Worm (Caenorhabditis elegans): Measurements from ENCODE around the gene fbxa-12.

Gene fbxa-12

DNA sequence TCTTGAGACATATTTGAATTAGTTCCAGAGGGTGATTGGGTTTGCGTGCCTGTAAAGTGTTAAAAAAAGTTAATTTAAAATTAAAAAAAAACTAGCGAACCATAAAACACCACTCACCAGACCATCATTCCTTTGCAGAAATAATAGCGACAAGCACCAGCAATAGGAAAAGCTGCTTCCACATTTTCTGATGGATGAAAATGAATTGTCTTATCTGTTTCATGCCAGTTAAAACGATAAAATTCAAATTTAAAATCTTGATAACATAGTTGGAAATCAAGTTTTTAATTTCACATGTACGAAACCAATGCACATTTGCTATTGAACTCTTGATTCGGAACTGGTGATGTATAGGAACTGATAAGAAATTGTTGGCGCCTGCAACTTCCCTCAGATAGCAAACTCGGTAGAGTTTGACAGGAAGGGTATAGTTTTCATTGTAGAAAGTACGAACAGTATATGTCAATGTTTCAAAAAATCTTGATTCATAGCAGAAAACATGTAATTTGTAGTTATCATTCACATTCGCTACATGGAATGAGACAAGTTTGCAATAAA lies 20.2 kb downstream of the fbxa-12 start, which contains the start of gene C39B5.10:
TSS of gene C39B5.10 (minus strand) at position 51 of the 558 bp plus-strand sequence.
- TF ChIP-seq B0310.2 (tag; optimal IDR thresholded peaks at IDR 0.05) (no peak), scrt-1 (GFP tag; IDR thresholded peaks at IDR 0.05) (no peak), flt-1 (GFP tag; IDR thresholded peaks at IDR 0.05) (no peak), sea-1 (GFP tag; conservative IDR thresholded peaks at IDR 0.05) (no peak), ets-7 (tag; optimal IDR thresholded peaks at IDR 0.05) (no peak), hmg-4 (GFP tag; optimal IDR thresholded peaks at IDR 0.05) (no peak), tbx-11 (GFP tag; IDR thresholded peaks at IDR 0.05) (no peak), F13C5.2 (tag; optimal IDR thresholded peaks at IDR 0.05) (no peak), pes-1 (GFP tag; IDR thresholded peaks at IDR 0.05) (no peak), ceh-13 (GFP tag; optimal IDR thresholded peaks at IDR 0.05) (no peak), hnd-1 (tag; optimal IDR thresholded peaks at IDR 0.05) (no peak), tra-4 (tag; optimal IDR thresholded peaks at IDR 0.05) (no peak)

DNA sequence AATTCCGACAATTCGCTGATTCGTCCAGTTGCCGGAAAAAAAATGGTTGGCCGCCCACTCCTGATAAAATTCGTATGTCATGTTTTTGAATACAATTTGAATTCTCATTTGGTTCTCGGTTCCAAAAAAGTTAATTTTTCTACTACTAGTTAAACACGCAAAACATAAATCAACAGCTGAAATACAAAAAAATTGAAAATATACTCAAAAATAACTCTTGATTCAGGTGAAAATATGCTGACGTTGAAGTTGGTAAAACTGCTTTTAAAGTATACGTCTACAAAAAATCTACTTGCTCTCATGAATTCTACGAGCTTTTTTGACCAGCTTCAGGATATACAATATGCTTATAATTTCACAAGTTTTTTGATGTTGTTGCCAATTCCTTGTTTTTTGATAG lies 21.0 kb downstream of the fbxa-12 start, which contains the start of gene srz-56:
TSS of gene srz-56 (plus strand) at position 301 of the 400 bp plus-strand sequence.
- TF ChIP-seq ceh-13 (GFP tag; optimal IDR thresholded peaks at IDR 0.05) (no peak), ets-7 (tag; optimal IDR thresholded peaks at IDR 0.05) (no peak), ama-1 (optimal IDR thresholded peaks at IDR 0.05) (no peak), scrt-1 (GFP tag; IDR thresholded peaks at IDR 0.05) (no peak), sea-1 (GFP tag; conservative IDR thresholded peaks at IDR 0.05) (no peak), tbx-37 (GFP tag; conservative IDR thresholded peaks at IDR 0.05) (no peak), B0310.2 (tag; optimal IDR thresholded peaks at IDR 0.05) (no peak), aly-1 (tag; optimal IDR thresholded peaks at IDR 0.05) (no peak), F13C5.2 (tag; optimal IDR thresholded peaks at IDR 0.05) (no peak), flt-1 (GFP tag; IDR thresholded peaks at IDR 0.05) (no peak)

DNA sequence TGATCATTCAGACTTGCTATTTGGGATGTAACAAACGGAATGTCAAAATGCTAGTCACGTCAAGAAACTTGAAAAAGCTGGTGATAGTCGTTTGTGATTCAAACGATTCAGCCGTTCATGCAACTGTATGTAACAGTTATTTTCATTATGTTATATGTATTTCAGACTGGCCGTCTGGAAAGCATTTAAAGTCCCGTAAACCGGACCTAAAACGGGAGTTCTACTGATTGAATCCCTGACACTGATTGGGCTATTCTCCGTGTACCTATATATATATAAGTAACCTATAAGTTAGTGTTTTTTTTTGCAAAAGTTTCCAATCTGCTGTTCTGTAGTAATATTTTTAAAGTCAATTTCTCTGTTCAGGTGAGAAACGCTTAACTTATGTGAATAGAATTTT lies 24.1 kb downstream of the fbxa-12 start:
- TF ChIP-seq tbx-11 (GFP tag; IDR thresholded peaks at IDR 0.05): no peak
- no peak for TF ChIP-seq B0310.2 (tag; optimal IDR thresholded peaks at IDR 0.05)
- no peak for TF ChIP-seq ceh-13 (GFP tag; optimal IDR thresholded peaks at IDR 0.05)
- TF ChIP-seq hmbx-1 (tag; optimal IDR thresholded peaks at IDR 0.05): no peak
- TF ChIP-seq F13C5.2 (tag; optimal IDR thresholded peaks at IDR 0.05): no peak
- TF ChIP-seq tbx-37 (GFP tag; conservative IDR thresholded peaks at IDR 0.05): no peak
- TF ChIP-seq ama-1 (optimal IDR thresholded peaks at IDR 0.05): no peak
- TF ChIP-seq aly-1 (tag; optimal IDR thresholded peaks at IDR 0.05): no peak
- no peak for TF ChIP-seq sea-1 (GFP tag; conservative IDR thresholded peaks at IDR 0.05)
- TF ChIP-seq ets-7 (tag; optimal IDR thresholded peaks at IDR 0.05): no peak
- no peak for TF ChIP-seq tra-4 (tag; optimal IDR thresholded peaks at IDR 0.05)
- no peak for TF ChIP-seq hnd-1 (tag; optimal IDR thresholded peaks at IDR 0.05)
- no peak for TF ChIP-seq hmg-4 (GFP tag; optimal IDR thresholded peaks at IDR 0.05)
- no peak for TF ChIP-seq pes-1 (GFP tag; IDR thresholded peaks at IDR 0.05)
- TF ChIP-seq scrt-1 (GFP tag; IDR thresholded peaks at IDR 0.05): no peak
- no peak for TF ChIP-seq flt-1 (GFP tag; IDR thresholded peaks at IDR 0.05)
- TF ChIP-seq ceh-36 (tag; optimal IDR thresholded peaks at IDR 0.05): no peak

DNA sequence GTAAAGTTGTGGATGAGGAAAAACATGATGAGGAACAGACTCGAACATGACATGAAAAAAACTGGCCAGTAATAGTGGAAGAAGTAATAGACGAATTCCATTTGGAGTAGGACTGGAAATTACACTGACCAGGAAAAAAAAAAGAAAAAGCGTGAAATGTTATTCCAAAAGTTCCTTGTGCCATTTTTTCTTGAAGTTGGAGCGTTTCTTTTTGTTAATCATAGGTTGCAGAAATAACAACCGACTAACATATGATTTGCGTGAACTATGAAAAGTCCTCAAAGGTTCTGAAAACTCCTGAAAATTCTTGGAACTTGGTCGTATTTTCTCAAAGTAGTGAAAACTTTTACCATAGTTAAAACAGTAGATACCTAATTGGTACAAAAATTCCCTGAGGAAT lies 26.2 kb downstream of the fbxa-12 start, which contains the start of gene srd-67:
TSS of gene srd-67 (minus strand) at position 101 of the 400 bp plus-strand sequence.
- TF ChIP-seq pes-1 (GFP tag; IDR thresholded peaks at IDR 0.05): no peak
- TF ChIP-seq hmg-4 (GFP tag; optimal IDR thresholded peaks at IDR 0.05): no peak
- TF ChIP-seq aly-1 (tag; optimal IDR thresholded peaks at IDR 0.05): no peak
- TF ChIP-seq scrt-1 (GFP tag; IDR thresholded peaks at IDR 0.05): no peak
- TF ChIP-seq ama-1 (optimal IDR thresholded peaks at IDR 0.05): no peak
- no peak for TF ChIP-seq ceh-36 (tag; optimal IDR thresholded peaks at IDR 0.05)
- no peak for TF ChIP-seq tra-4 (tag; optimal IDR thresholded peaks at IDR 0.05)
- TF ChIP-seq tbx-11 (GFP tag; IDR thresholded peaks at IDR 0.05): no peak
- TF ChIP-seq tbx-37 (GFP tag; conservative IDR thresholded peaks at IDR 0.05): no peak
- no peak for TF ChIP-seq B0310.2 (tag; optimal IDR thresholded peaks at IDR 0.05)
- no peak for TF ChIP-seq flt-1 (GFP tag; IDR thresholded peaks at IDR 0.05)
- TF ChIP-seq sea-1 (GFP tag; conservative IDR thresholded peaks at IDR 0.05): no peak

DNA sequence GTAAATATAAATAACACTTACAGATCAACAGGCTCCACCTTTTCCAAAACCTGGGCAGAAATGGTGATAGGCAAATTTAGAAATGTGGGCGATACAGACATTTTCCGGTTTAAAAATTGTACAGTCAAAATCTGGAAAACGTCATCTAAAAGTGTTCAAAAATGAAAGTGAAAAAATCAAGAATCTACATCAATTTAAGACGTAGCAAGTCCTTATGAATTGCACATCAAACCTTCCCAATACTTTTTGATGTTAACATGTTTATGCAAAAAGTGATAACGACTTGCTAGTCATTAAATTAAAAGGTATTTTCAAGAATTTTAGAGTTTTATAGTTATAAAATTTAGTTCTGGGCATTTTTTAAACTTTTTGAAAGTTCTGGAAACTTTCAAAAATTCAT lies 31.8 kb downstream of the fbxa-12 start, which contains the start of gene fbxa-7:
TSS of gene fbxa-7 (minus strand) at position 101 of the 400 bp plus-strand sequence.
- TF ChIP-seq ets-7 (tag; optimal IDR thresholded peaks at IDR 0.05): no peak
- no peak for TF ChIP-seq flt-1 (GFP tag; IDR thresholded peaks at IDR 0.05)
- TF ChIP-seq B0310.2 (tag; optimal IDR thresholded peaks at IDR 0.05): no peak
- TF ChIP-seq hnd-1 (tag; optimal IDR thresholded peaks at IDR 0.05): no peak
- no peak for TF ChIP-seq pes-1 (GFP tag; IDR thresholded peaks at IDR 0.05)
- no peak for TF ChIP-seq sea-1 (GFP tag; conservative IDR thresholded peaks at IDR 0.05)
- no peak for TF ChIP-seq ceh-13 (GFP tag; optimal IDR thresholded peaks at IDR 0.05)
- no peak for TF ChIP-seq hmg-4 (GFP tag; optimal IDR thresholded peaks at IDR 0.05)
- no peak for TF ChIP-seq tbx-11 (GFP tag; IDR thresholded peaks at IDR 0.05)
- TF ChIP-seq F13C5.2 (tag; optimal IDR thresholded peaks at IDR 0.05): no peak
- no peak for TF ChIP-seq hmbx-1 (tag; optimal IDR thresholded peaks at IDR 0.05)

DNA sequence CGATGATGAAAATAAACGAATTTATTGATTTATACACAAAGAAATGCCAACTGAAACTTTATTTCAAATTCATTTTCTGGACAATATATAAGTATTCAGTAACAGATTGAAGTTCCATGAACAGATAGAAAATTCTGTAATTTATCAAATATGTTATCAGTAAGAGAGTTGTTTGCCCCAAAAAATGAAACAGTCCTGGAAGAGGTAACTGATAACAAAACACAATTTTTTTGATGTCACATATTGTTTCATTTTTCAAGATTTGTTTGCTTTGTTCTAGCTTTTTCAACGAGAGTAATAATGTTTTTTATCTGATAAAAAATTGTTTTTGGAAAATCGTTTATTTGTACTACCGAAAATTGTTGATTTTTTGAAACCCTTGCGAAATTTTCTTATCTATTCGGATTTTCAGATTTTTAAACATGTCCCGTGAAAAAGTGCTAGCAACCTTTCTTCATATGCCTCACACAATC lies 33.6 kb downstream of the fbxa-12 start, which contains the start of gene fbxa-73:
TSS of gene fbxa-73 (plus strand) at position 423 of the 473 bp plus-strand sequence.
- TF ChIP-seq pes-1 (GFP tag; IDR thresholded peaks at IDR 0.05): no peak
- no peak for TF ChIP-seq scrt-1 (GFP tag; IDR thresholded peaks at IDR 0.05)
- no peak for TF ChIP-seq aly-1 (tag; optimal IDR thresholded peaks at IDR 0.05)
- TF ChIP-seq hmg-4 (GFP tag; optimal IDR thresholded peaks at IDR 0.05): no peak
- TF ChIP-seq hnd-1 (tag; optimal IDR thresholded peaks at IDR 0.05): no peak
- no peak for TF ChIP-seq ama-1 (optimal IDR thresholded peaks at IDR 0.05)
- no peak for TF ChIP-seq F13C5.2 (tag; optimal IDR thresholded peaks at IDR 0.05)
- no peak for TF ChIP-seq ets-7 (tag; optimal IDR thresholded peaks at IDR 0.05)
- TF ChIP-seq ceh-36 (tag; optimal IDR thresholded peaks at IDR 0.05): no peak
- TF ChIP-seq flt-1 (GFP tag; IDR thresholded peaks at IDR 0.05): no peak
- TF ChIP-seq tbx-37 (GFP tag; conservative IDR thresholded peaks at IDR 0.05): no peak
- no peak for TF ChIP-seq tbx-11 (GFP tag; IDR thresholded peaks at IDR 0.05)
- TF ChIP-seq hmbx-1 (tag; optimal IDR thresholded peaks at IDR 0.05): no peak
- no peak for TF ChIP-seq B0310.2 (tag; optimal IDR thresholded peaks at IDR 0.05)
- TF ChIP-seq ceh-13 (GFP tag; optimal IDR thresholded peaks at IDR 0.05): no peak
- TF ChIP-seq tra-4 (tag; optimal IDR thresholded peaks at IDR 0.05): no peak
- no peak for TF ChIP-seq sea-1 (GFP tag; conservative IDR thresholded peaks at IDR 0.05)

DNA sequence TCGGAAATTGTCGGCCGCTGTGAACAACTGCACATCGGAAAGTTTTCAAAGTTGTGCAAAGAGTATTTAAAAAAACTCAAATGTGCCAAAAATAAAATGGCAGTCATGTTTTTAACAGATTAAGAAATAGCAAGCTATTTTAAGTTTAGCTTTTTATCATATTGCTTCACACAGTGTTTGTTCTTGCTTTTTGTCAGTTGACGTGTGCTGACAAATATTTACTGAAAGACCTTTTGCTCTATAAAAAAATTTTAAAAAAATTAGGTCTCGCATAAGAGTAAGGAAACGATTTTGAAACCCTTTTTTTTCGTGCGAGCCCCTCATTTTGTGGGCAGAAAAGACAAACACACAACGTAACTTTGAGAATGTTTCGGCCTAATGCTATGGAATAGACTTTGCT lies 36.0 kb downstream of the fbxa-12 start, which contains the start of gene fbxa-71:
TSS of gene fbxa-71 (plus strand) at position 301 of the 400 bp plus-strand sequence.
- TF ChIP-seq pes-1 (GFP tag; IDR thresholded peaks at IDR 0.05) (no peak), tbx-37 (GFP tag; conservative IDR thresholded peaks at IDR 0.05) (no peak), F13C5.2 (tag; optimal IDR thresholded peaks at IDR 0.05) (no peak), hnd-1 (tag; optimal IDR thresholded peaks at IDR 0.05) (no peak), scrt-1 (GFP tag; IDR thresholded peaks at IDR 0.05) (no peak), flt-1 (GFP tag; IDR thresholded peaks at IDR 0.05) (no peak), aly-1 (tag; optimal IDR thresholded peaks at IDR 0.05) (no peak), tra-4 (tag; optimal IDR thresholded peaks at IDR 0.05) (no peak), ama-1 (optimal IDR thresholded peaks at IDR 0.05) (no peak), sea-1 (GFP tag; conservative IDR thresholded peaks at IDR 0.05) (no peak), ceh-36 (tag; optimal IDR thresholded peaks at IDR 0.05) (no peak), tbx-11 (GFP tag; IDR thresholded peaks at IDR 0.05) (no peak)

Measured in whole organism, early embryonic.